Fruit fly (Drosophila melanogaster) whole organism, adult: Measurements from ENCODE around the gene dpr20.
"Not testable (repeated sequence)": the region's sequence is repeated elsewhere in the genome, so short reads cannot be mapped to it uniquely, and the experiment has no call there.

Experiments used
- CG11617 ChIP-seq: fragments of 200-800 bp; sonication (Bioruptor generic); optimal IDR thresholded peaks from 2 replicates; lab custom pipeline; 2017; ENCODE audit warnings: mild to moderate bottlenecking, missing biosample characterization, missing genetic modification reagents, missing genetic modification characterization
- CG12768 ChIP-seq: fragments of 200-800 bp; sonication (Bioruptor generic); optimal IDR thresholded peaks from 2 replicates; lab custom pipeline; 2017; ENCODE audit warnings: missing biosample characterization, missing genetic modification characterization, mild to moderate bottlenecking, moderate library complexity, missing genetic modification reagents
- CG14711 ChIP-seq: fragments of 200-800 bp; sonication (Bioruptor generic); optimal IDR thresholded peaks from 2 replicates; lab custom pipeline; 2018; ENCODE audit warnings: missing biosample characterization, mild to moderate bottlenecking, missing genetic modification characterization, moderate library complexity
- CG1620 ChIP-seq: fragments of 200-800 bp; sonication (Bioruptor generic); optimal IDR thresholded peaks from 2 replicates; lab custom pipeline; 2016; ENCODE audit warnings: missing biosample characterization, missing genetic modification characterization
- CG33017 ChIP-seq: fragments of 200-800 bp; sonication (Bioruptor generic); optimal IDR thresholded peaks from 2 replicates; lab custom pipeline; 2018; ENCODE audit warnings: missing biosample characterization, mild to moderate bottlenecking, missing genetic modification characterization, moderate library complexity
- CG5204 ChIP-seq: fragments of 200-800 bp; sonication (Bioruptor generic); optimal IDR thresholded peaks from 2 replicates; lab custom pipeline; 2016; ENCODE audit warnings: missing biosample characterization, missing genetic modification characterization
- CG7045 ChIP-seq: fragments of 200-800 bp; sonication (Bioruptor generic); optimal IDR thresholded peaks from 2 replicates; lab custom pipeline; 2017; ENCODE audit warnings: missing biosample characterization, mild to moderate bottlenecking, missing genetic modification characterization
- CG7101 ChIP-seq: fragments of 200-800 bp; sonication (Bioruptor generic); optimal IDR thresholded peaks from 2 replicates; lab custom pipeline; 2018; ENCODE audit warnings: missing biosample characterization, mild to moderate bottlenecking, missing genetic modification characterization, moderate library complexity
- Clk ChIP-seq: fragments of 200-800 bp; sonication (Bioruptor generic); optimal IDR thresholded peaks from 2 replicates; lab custom pipeline; 2017; ENCODE audit warnings: missing biosample characterization, missing genetic modification characterization
- Crg-1 ChIP-seq: fragments of 200-800 bp; sonication (Bioruptor generic); optimal IDR thresholded peaks from 2 replicates; lab custom pipeline; 2016; ENCODE audit warnings: missing biosample characterization, missing genetic modification characterization
- Hr96 ChIP-seq: fragments of 200-800 bp; sonication (Bioruptor generic); optimal IDR thresholded peaks from 2 replicates; lab custom pipeline; 2016; ENCODE audit warnings: missing biosample characterization, missing genetic modification characterization
- Mnt ChIP-seq: fragments of 200-800 bp; sonication (Bioruptor generic); optimal IDR thresholded peaks from 2 replicates; lab custom pipeline; 2016; ENCODE audit warnings: missing biosample characterization, mild to moderate bottlenecking, missing genetic modification characterization
- bab1 ChIP-seq: fragments of 200-800 bp; sonication (Bioruptor generic); optimal IDR thresholded peaks from 3 replicates; lab custom pipeline; 2019; ENCODE audit warnings: missing biosample characterization, mild to moderate bottlenecking, missing genetic modification characterization, moderate library complexity
- cic ChIP-seq: fragments of 200-800 bp; sonication (Bioruptor generic); optimal IDR thresholded peaks from 2 replicates; lab custom pipeline; 2017; ENCODE audit warnings: missing biosample characterization, mild to moderate bottlenecking, missing genetic modification characterization, moderate library complexity
- cnc ChIP-seq, 2 experiments: fragments of >200 bp; optimal IDR thresholded peaks; 2 replicates each; lab custom pipeline; 2017
- kay ChIP-seq: fragments of 200-800 bp; sonication (Bioruptor generic); peaks from one replicate; lab custom pipeline; 2016; ENCODE audit warnings: missing biosample characterization, missing genetic modification characterization, borderline replicate concordance
- ovo ChIP-seq: fragments of 200-800 bp; sonication (Bioruptor generic); optimal IDR thresholded peaks from 2 replicates; lab custom pipeline; 2016; ENCODE audit warnings: missing biosample characterization, missing genetic modification characterization
- pad ChIP-seq: fragments of 200-800 bp; sonication (Bioruptor generic); optimal IDR thresholded peaks from 3 replicates; lab custom pipeline; 2017; ENCODE audit warnings: missing biosample characterization, missing genetic modification characterization, mild to moderate bottlenecking, moderate library complexity, missing genetic modification reagents
- tj ChIP-seq: fragments of 200-800 bp; sonication (Bioruptor generic); optimal IDR thresholded peaks from 3 replicates; lab custom pipeline; 2017; ENCODE audit warnings: missing biosample characterization, mild to moderate bottlenecking, missing genetic modification characterization, moderate library complexity
- toe ChIP-seq: fragments of 200-800 bp; sonication (Bioruptor generic); optimal IDR thresholded peaks from 2 replicates; lab custom pipeline; 2016; ENCODE audit warnings: missing biosample characterization, missing genetic modification characterization

dpr20 gene

dm6 chr3L:872389-872972, 15.4 kb upstream of the dpr20 start:
- peak; percentile 47 for TF ChIP-seq CG11617
- TF ChIP-seq tj: peak; percentile 22
- no peak for TF ChIP-seq bab1
- no peak for TF ChIP-seq kay
- no peak for TF ChIP-seq Clk (GFP tag; lab: Kevin White, UChicago)
- TF ChIP-seq cnc (optimal IDR thresholded peaks at IDR 0.05; lab: Kevin White, UChicago): no peak
- peak; percentile 55 for TF ChIP-seq Mnt
- no peak for TF ChIP-seq cic (GFP tag; lab: Kevin White, UChicago)
- TF ChIP-seq pad (GFP tag; lab: Kevin White, UChicago): peak; percentile 1
- TF ChIP-seq CG14711 (tag; lab: Kevin White, UChicago): peak; percentile 30
- TF ChIP-seq CG5204: no peak
- peak; percentile 15 for TF ChIP-seq CG33017 (tag; lab: Kevin White, UChicago)
- peak; percentile 35 for TF ChIP-seq Crg-1 (GFP tag; lab: Kevin White, UChicago)
- no peak for TF ChIP-seq ovo (GFP tag; lab: Kevin White, UChicago)
- peak; percentile 28 for TF ChIP-seq CG12768 (GFP tag; lab: Kevin White, UChicago)
- peak; percentile 75 for TF ChIP-seq toe (GFP tag; lab: Kevin White, UChicago)
- peak; percentile 10 for TF ChIP-seq CG1620 (GFP tag; lab: Kevin White, UChicago)
- TF ChIP-seq CG7101 (tag; lab: Kevin White, UChicago): peak; percentile 21
- no peak for TF ChIP-seq CG7045 (GFP tag; lab: Kevin White, UChicago)
- TF ChIP-seq Hr96 (GFP tag; lab: Kevin White, UChicago): peak; percentile 57

- TF ChIP-seq Mnt (peak; percentile 48), CG14711 (tag; lab: Kevin White, UChicago) (peak; percentile 99), CG11617 (no peak), CG12768 (GFP tag; lab: Kevin White, UChicago) (no peak), CG7045 (GFP tag; lab: Kevin White, UChicago) (no peak), CG7101 (tag; lab: Kevin White, UChicago) (no peak), cnc (optimal IDR thresholded peaks at IDR 0.05; lab: Kevin White, UChicago) (peak; percentile 60 to 92), bab1 (peak; percentile 19), ovo (GFP tag; lab: Kevin White, UChicago) (no peak), pad (GFP tag; lab: Kevin White, UChicago) (no peak), Hr96 (GFP tag; lab: Kevin White, UChicago) (no peak), cic (GFP tag; lab: Kevin White, UChicago) (peak; percentile 43), kay (no peak), CG5204 (no peak), toe (GFP tag; lab: Kevin White, UChicago) (no peak), Crg-1 (GFP tag; lab: Kevin White, UChicago) (no peak), CG33017 (tag; lab: Kevin White, UChicago) (no peak), Clk (GFP tag; lab: Kevin White, UChicago) (no peak), tj (peak; percentile 53), CG1620 (GFP tag; lab: Kevin White, UChicago) (no peak)
Observed at dm6 chr3L:871713-872112, 14.7 kb upstream of the dpr20 start, which contains the start of gene Usp10. Usp10 (plus strand) TSS chr3L:871899.

dm6 chr3L:868800-869199, 11.8 kb upstream of the dpr20 start:
- TF ChIP-seq pad (GFP tag; lab: Kevin White, UChicago) (no peak), kay (no peak), ovo (GFP tag; lab: Kevin White, UChicago) (no peak), CG5204 (no peak), bab1 (no peak), CG33017 (tag; lab: Kevin White, UChicago) (no peak), CG7045 (GFP tag; lab: Kevin White, UChicago) (no peak), cnc (optimal IDR thresholded peaks at IDR 0.05; lab: Kevin White, UChicago) (no peak), toe (GFP tag; lab: Kevin White, UChicago) (no peak), CG7101 (tag; lab: Kevin White, UChicago) (no peak), Crg-1 (GFP tag; lab: Kevin White, UChicago) (no peak), CG12768 (GFP tag; lab: Kevin White, UChicago) (no peak), CG14711 (tag; lab: Kevin White, UChicago) (no peak), tj (no peak), Clk (GFP tag; lab: Kevin White, UChicago) (no peak), CG1620 (GFP tag; lab: Kevin White, UChicago) (no peak), CG11617 (no peak), Hr96 (GFP tag; lab: Kevin White, UChicago) (no peak), Mnt (no peak)

dm6 chr3L:865096-865495, 8.0 kb upstream of the dpr20 start, which contains the start of gene CG12502:
CG12502 (plus strand) TSS chr3L:865396.
- not testable (repeated sequence) for TF ChIP-seq CG12768 (GFP tag; lab: Kevin White, UChicago); CG14711 (tag; lab: Kevin White, UChicago); cic (GFP tag; lab: Kevin White, UChicago)

dm6 chr3L:852267-852666, 4.8 kb downstream of the dpr20 start:
- TF ChIP-seq ovo (GFP tag; lab: Kevin White, UChicago): no peak

dm6 chr3L:851061-851460, 6.0 kb downstream of the dpr20 start, which contains the start of gene Dci:
Dci (plus strand) TSS chr3L:851346.
- TF ChIP-seq Clk (GFP tag; lab: Kevin White, UChicago) (no peak), toe (GFP tag; lab: Kevin White, UChicago) (peak; percentile 92), cnc (optimal IDR thresholded peaks at IDR 0.05; lab: Kevin White, UChicago) (no peak), CG11617 (peak; percentile 49), bab1 (peak; percentile 65), Crg-1 (GFP tag; lab: Kevin White, UChicago) (peak; percentile 24), CG5204 (peak; percentile 74), Hr96 (GFP tag; lab: Kevin White, UChicago) (peak; percentile 78), CG7045 (GFP tag; lab: Kevin White, UChicago) (no peak), pad (GFP tag; lab: Kevin White, UChicago) (peak; percentile 14), CG7101 (tag; lab: Kevin White, UChicago) (peak; percentile 38), CG14711 (tag; lab: Kevin White, UChicago) (peak; percentile 71), tj (peak; percentile 31), cic (GFP tag; lab: Kevin White, UChicago) (no peak), kay (peak; percentile 77), CG12768 (GFP tag; lab: Kevin White, UChicago) (peak; percentile 56), CG1620 (GFP tag; lab: Kevin White, UChicago) (peak; percentile 73), Mnt (peak; percentile 48), ovo (GFP tag; lab: Kevin White, UChicago) (peak; percentile 52), CG33017 (tag; lab: Kevin White, UChicago) (peak; percentile 13)
